Worm (Caenorhabditis elegans): Measurements from ENCODE around the gene K01D12.7.

Gene K01D12.7

DNA sequence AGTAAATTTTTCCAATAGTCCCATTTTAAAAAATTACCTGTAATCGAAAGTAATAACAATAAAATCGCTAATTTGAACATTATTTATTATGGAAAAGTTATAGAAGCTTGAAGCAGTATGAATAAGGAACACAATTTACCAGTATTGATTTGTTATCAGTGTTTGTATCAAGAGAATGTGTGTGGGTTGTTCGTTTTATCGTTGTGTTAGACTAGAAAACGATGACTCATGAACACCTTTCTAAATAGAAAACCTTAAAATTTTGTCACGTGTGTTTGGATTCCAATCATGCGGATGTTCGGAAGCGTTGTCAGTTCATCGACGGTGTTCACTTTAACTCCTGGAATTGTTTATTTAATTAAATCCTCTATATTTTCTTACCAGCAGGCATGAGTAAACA lies 30.8 kb upstream of the K01D12.7 start, which contains the start of gene C54D10.13:
TSS of gene C54D10.13 (minus strand) at position 179 of the 400 bp plus-strand sequence.
- TF ChIP-seq ets-7 (tag; optimal IDR thresholded peaks at IDR 0.05), result no peak
- TF ChIP-seq hmbx-1 (tag; optimal IDR thresholded peaks at IDR 0.05), result no peak
- TF ChIP-seq tra-4 (tag; optimal IDR thresholded peaks at IDR 0.05), result no peak
- TF ChIP-seq ceh-36 (tag; optimal IDR thresholded peaks at IDR 0.05), result no peak
- TF ChIP-seq flt-1 (GFP tag; IDR thresholded peaks at IDR 0.05), result no peak
- no peak for TF ChIP-seq hnd-1 (tag; optimal IDR thresholded peaks at IDR 0.05)
- no peak for TF ChIP-seq F13C5.2 (tag; optimal IDR thresholded peaks at IDR 0.05)
- no peak for TF ChIP-seq tbx-37 (GFP tag; conservative IDR thresholded peaks at IDR 0.05)
- no peak for TF ChIP-seq tbx-11 (GFP tag; IDR thresholded peaks at IDR 0.05)
- no peak for TF ChIP-seq scrt-1 (GFP tag; IDR thresholded peaks at IDR 0.05)
- TF ChIP-seq ceh-13 (GFP tag; optimal IDR thresholded peaks at IDR 0.05), result no peak
- TF ChIP-seq aly-1 (tag; optimal IDR thresholded peaks at IDR 0.05), result no peak
- TF ChIP-seq ama-1 (optimal IDR thresholded peaks at IDR 0.05), result no peak
- no peak for TF ChIP-seq sea-1 (GFP tag; conservative IDR thresholded peaks at IDR 0.05)
- TF ChIP-seq pes-1 (GFP tag; IDR thresholded peaks at IDR 0.05), result no peak

DNA sequence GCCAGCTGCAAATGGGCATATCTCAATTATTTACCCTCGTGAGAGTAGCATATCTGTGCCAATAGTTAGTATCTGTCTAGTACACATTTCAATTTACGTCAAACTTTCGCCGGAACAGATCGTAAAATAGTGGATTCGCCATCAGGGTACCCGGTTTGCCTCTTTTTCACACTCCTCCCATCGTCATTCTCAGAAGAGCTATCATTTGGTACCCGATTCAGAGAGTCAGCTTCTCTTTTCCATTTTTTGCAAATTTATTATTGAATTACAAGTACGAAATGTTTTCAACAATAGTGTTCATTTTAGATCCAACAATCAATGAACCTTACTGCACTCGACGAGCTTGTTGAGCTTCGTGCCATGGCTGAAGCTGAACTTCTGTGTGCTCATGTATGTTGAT lies 27.8 kb upstream of the K01D12.7 start, which contains the start of gene C54D10.5:
TSS of gene C54D10.5 (plus strand) at position 301 of the 400 bp plus-strand sequence.
- TF ChIP-seq hmbx-1 (tag; optimal IDR thresholded peaks at IDR 0.05), result no peak
- TF ChIP-seq aly-1 (tag; optimal IDR thresholded peaks at IDR 0.05), result no peak
- TF ChIP-seq hnd-1 (tag; optimal IDR thresholded peaks at IDR 0.05), result no peak

DNA sequence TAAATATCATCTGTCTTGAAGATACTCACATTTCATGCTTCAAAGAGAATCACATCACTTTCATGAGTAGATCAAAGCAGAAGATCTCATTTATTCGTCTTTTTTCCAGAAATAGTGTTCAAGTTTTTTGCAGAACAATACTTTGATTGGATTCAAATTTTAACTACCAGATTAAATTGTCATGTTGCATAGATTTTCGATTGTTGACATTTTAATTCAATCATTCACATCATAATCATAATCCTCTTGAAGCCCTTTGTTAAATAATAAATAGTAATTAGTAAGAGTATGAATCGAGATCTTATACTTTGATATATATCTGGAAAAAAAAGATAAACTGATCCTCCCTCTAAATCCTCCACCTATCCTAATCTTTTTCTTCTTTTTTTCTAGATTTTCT lies 26.5 kb upstream of the K01D12.7 start:
- TF ChIP-seq scrt-1 (GFP tag; IDR thresholded peaks at IDR 0.05) (no peak), hnd-1 (tag; optimal IDR thresholded peaks at IDR 0.05) (no peak), ama-1 (optimal IDR thresholded peaks at IDR 0.05) (no peak), B0310.2 (tag; optimal IDR thresholded peaks at IDR 0.05) (no peak), F13C5.2 (tag; optimal IDR thresholded peaks at IDR 0.05) (no peak), ceh-36 (tag; optimal IDR thresholded peaks at IDR 0.05) (no peak), pes-1 (GFP tag; IDR thresholded peaks at IDR 0.05) (no peak), ets-7 (tag; optimal IDR thresholded peaks at IDR 0.05) (no peak)

DNA sequence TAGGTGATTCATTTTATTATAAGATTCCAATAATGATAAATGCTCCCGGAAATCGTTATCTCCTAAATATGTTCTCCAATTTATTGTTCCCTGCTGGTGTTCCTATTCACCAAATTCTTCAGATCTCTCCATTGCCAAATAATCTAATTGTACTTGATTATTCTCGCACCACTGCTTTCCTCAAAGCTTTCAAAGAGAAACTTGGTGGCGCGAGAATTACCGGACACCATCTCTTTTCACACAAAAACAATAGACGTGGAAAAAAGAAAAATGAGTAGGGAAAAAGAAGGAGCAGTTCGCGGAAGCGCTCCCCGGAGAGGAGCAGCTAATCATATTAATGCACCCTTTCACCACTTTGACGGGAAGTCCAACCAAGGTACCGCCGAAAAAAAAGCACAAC lies 20.1 kb upstream of the K01D12.7 start:
- TF ChIP-seq hnd-1 (tag; optimal IDR thresholded peaks at IDR 0.05) (no peak), tbx-11 (GFP tag; IDR thresholded peaks at IDR 0.05) (no peak), ama-1 (optimal IDR thresholded peaks at IDR 0.05) (no peak), scrt-1 (GFP tag; IDR thresholded peaks at IDR 0.05) (no peak), ceh-36 (tag; optimal IDR thresholded peaks at IDR 0.05) (no peak), flt-1 (GFP tag; IDR thresholded peaks at IDR 0.05) (no peak), ceh-13 (GFP tag; optimal IDR thresholded peaks at IDR 0.05) (no peak), hmbx-1 (tag; optimal IDR thresholded peaks at IDR 0.05) (no peak), F13C5.2 (tag; optimal IDR thresholded peaks at IDR 0.05) (no peak), tbx-37 (GFP tag; conservative IDR thresholded peaks at IDR 0.05) (no peak), ets-7 (tag; optimal IDR thresholded peaks at IDR 0.05) (no peak), aly-1 (tag; optimal IDR thresholded peaks at IDR 0.05) (no peak), hmg-4 (GFP tag; optimal IDR thresholded peaks at IDR 0.05) (no peak), pes-1 (GFP tag; IDR thresholded peaks at IDR 0.05) (no peak), tra-4 (tag; optimal IDR thresholded peaks at IDR 0.05) (no peak), sea-1 (GFP tag; conservative IDR thresholded peaks at IDR 0.05) (no peak), B0310.2 (tag; optimal IDR thresholded peaks at IDR 0.05) (no peak)

DNA sequence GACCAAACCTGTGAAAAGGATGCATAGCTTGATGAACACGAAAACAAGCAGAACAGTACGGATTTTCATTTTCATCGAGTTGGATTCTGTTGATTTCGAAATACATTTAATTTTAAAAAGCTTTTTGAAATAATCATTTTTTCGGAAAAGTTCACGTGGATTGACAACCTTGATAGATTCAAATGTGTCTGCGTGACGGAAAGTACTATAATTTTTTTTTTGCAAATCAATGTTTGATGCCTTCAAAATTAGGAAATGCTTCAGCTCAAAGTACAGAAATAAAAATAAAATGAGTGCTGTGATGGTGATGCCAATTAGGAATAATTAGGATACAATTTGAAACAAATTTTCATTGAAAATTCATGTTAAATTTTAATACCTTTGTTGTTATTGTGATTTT lies 19.6 kb upstream of the K01D12.7 start, which contains the start of gene C54D10.4:
TSS of gene C54D10.4 (minus strand) at position 101 of the 400 bp plus-strand sequence.
- no peak for TF ChIP-seq ceh-36 (tag; optimal IDR thresholded peaks at IDR 0.05)
- no peak for TF ChIP-seq tbx-11 (GFP tag; IDR thresholded peaks at IDR 0.05)
- no peak for TF ChIP-seq hmg-4 (GFP tag; optimal IDR thresholded peaks at IDR 0.05)
- TF ChIP-seq hmbx-1 (tag; optimal IDR thresholded peaks at IDR 0.05), result no peak
- TF ChIP-seq aly-1 (tag; optimal IDR thresholded peaks at IDR 0.05), result no peak
- no peak for TF ChIP-seq ets-7 (tag; optimal IDR thresholded peaks at IDR 0.05)
- TF ChIP-seq hnd-1 (tag; optimal IDR thresholded peaks at IDR 0.05), result no peak
- TF ChIP-seq pes-1 (GFP tag; IDR thresholded peaks at IDR 0.05), result no peak
- no peak for TF ChIP-seq flt-1 (GFP tag; IDR thresholded peaks at IDR 0.05)
- TF ChIP-seq ceh-13 (GFP tag; optimal IDR thresholded peaks at IDR 0.05), result no peak
- no peak for TF ChIP-seq tra-4 (tag; optimal IDR thresholded peaks at IDR 0.05)
- no peak for TF ChIP-seq sea-1 (GFP tag; conservative IDR thresholded peaks at IDR 0.05)
- TF ChIP-seq tbx-37 (GFP tag; conservative IDR thresholded peaks at IDR 0.05), result no peak
- TF ChIP-seq B0310.2 (tag; optimal IDR thresholded peaks at IDR 0.05), result no peak

DNA sequence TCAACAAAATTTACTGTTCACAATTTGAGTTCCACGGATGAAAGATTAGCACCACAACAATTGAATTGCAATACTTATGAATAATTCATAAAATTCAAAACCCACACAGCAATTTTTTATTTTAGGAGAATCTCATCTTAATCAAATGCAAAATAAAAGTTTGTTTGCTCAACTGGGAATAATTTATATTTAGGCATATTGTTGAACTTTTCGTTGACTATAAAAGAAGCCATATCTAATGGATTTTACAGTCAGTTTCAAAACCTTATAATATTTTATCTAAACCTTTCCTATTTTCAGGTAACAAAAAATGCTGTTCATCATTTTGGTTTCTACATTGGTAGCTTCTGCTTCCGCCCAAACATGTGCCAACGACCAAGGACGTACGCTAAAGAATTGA lies 17.0 kb upstream of the K01D12.7 start, which contains the start of gene C54D10.3:
TSS of gene C54D10.3 (plus strand) at position 301 of the 400 bp plus-strand sequence.
- TF ChIP-seq scrt-1 (GFP tag; IDR thresholded peaks at IDR 0.05) (no peak), hmg-4 (GFP tag; optimal IDR thresholded peaks at IDR 0.05) (no peak), ama-1 (optimal IDR thresholded peaks at IDR 0.05) (no peak), tra-4 (tag; optimal IDR thresholded peaks at IDR 0.05) (no peak), hmbx-1 (tag; optimal IDR thresholded peaks at IDR 0.05) (no peak), B0310.2 (tag; optimal IDR thresholded peaks at IDR 0.05) (no peak), flt-1 (GFP tag; IDR thresholded peaks at IDR 0.05) (no peak), ceh-13 (GFP tag; optimal IDR thresholded peaks at IDR 0.05) (no peak), ets-7 (tag; optimal IDR thresholded peaks at IDR 0.05) (no peak), sea-1 (GFP tag; conservative IDR thresholded peaks at IDR 0.05) (no peak)

DNA sequence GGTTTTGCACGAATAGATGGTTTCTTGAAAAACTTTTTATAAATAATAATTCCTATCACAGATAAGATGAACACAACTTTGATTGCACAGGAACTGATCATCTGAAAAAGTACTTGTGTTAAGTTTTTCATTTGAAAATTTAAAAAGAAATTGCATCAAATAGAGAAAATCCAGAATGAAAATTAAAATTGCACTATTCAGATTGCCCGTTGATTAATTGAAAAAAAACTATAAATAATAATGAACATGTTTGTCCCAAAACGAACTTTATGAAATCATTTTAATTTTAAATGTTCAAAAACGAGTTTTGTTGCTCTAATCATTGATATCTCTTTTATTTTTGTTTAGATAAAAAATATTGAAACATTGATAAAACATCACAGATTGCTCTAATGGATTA lies 16.0 kb upstream of the K01D12.7 start, which contains the start of gene cdr-3:
TSS of gene cdr-3 (minus strand) at position 101 of the 400 bp plus-strand sequence.
- TF ChIP-seq ama-1 (optimal IDR thresholded peaks at IDR 0.05) (no peak), flt-1 (GFP tag; IDR thresholded peaks at IDR 0.05) (no peak), sea-1 (GFP tag; conservative IDR thresholded peaks at IDR 0.05) (no peak), tbx-11 (GFP tag; IDR thresholded peaks at IDR 0.05) (no peak), ceh-13 (GFP tag; optimal IDR thresholded peaks at IDR 0.05) (no peak), tbx-37 (GFP tag; conservative IDR thresholded peaks at IDR 0.05) (no peak), ets-7 (tag; optimal IDR thresholded peaks at IDR 0.05) (no peak), pes-1 (GFP tag; IDR thresholded peaks at IDR 0.05) (no peak), B0310.2 (tag; optimal IDR thresholded peaks at IDR 0.05) (no peak), F13C5.2 (tag; optimal IDR thresholded peaks at IDR 0.05) (no peak), tra-4 (tag; optimal IDR thresholded peaks at IDR 0.05) (no peak), scrt-1 (GFP tag; IDR thresholded peaks at IDR 0.05) (no peak), ceh-36 (tag; optimal IDR thresholded peaks at IDR 0.05) (no peak), hmbx-1 (tag; optimal IDR thresholded peaks at IDR 0.05) (no peak), hmg-4 (GFP tag; optimal IDR thresholded peaks at IDR 0.05) (no peak), hnd-1 (tag; optimal IDR thresholded peaks at IDR 0.05) (no peak), aly-1 (tag; optimal IDR thresholded peaks at IDR 0.05) (no peak)
